Worm (Caenorhabditis elegans): Measurements from ENCODE around the gene atp-4.

Gene atp-4

ce11 chrV:6441613-6442012 lies 14.7 kb upstream of the atp-4 start, which contains the start of gene T05H4.15:
Gene T05H4.15, minus strand, starts transcription at chrV:6441713.
- TF ChIP-seq nhr-11 (tag; optimal IDR thresholded peaks at IDR 0.05) (no peak), nfya-1 (tag; optimal IDR thresholded peaks at IDR 0.05; ENCODE audit: insufficient read depth) (no peak), nhr-23 (tag; optimal IDR thresholded peaks at IDR 0.05) (no peak), sea-2 (GFP tag; optimal IDR thresholded peaks at IDR 0.05) (no peak), nhr-25 (tag; optimal IDR thresholded peaks at IDR 0.05) (no peak), zag-1 (tag; optimal IDR thresholded peaks at IDR 0.05) (no peak), R02D3.7 (tag; optimal IDR thresholded peaks at IDR 0.05) (no peak), nhr-28 (tag; optimal IDR thresholded peaks at IDR 0.05) (no peak), fkh-10 (GFP tag; optimal IDR thresholded peaks at IDR 0.05) (no peak), lsy-12 (tag; optimal IDR thresholded peaks at IDR 0.05) (no peak), nhr-77 (tag; optimal IDR thresholded peaks at IDR 0.05) (no peak), tbx-2 (tag; optimal IDR thresholded peaks at IDR 0.05) (no peak), eor-1 (tag; optimal IDR thresholded peaks at IDR 0.05) (no peak), jun-1 (tag; optimal IDR thresholded peaks at IDR 0.05) (no peak), nhr-237 (tag; optimal IDR thresholded peaks at IDR 0.05) (no peak)

ce11 chrV:6438601-6439000 lies 11.7 kb upstream of the atp-4 start, which contains the start of gene T05H4.4:
Gene T05H4.4, plus strand, starts transcription at chrV:6438901.
- TF ChIP-seq mdl-1 (tag; optimal IDR thresholded peaks at IDR 0.05) (no peak), egl-5 (tag; optimal IDR thresholded peaks at IDR 0.05) (no peak), nhr-28 (tag; optimal IDR thresholded peaks at IDR 0.05) (no peak)

ce11 chrV:6436332-6436731 lies 9.4 kb upstream of the atp-4 start, which contains the start of gene hpo-19:
Gene hpo-19, plus strand, starts transcription at chrV:6436645.
- TF ChIP-seq elt-3 (tag; optimal IDR thresholded peaks at IDR 0.05) (no peak), mml-1 (tag; optimal IDR thresholded peaks at IDR 0.05) (no peak), elt-2 (tag; optimal IDR thresholded peaks at IDR 0.05) (peak; percentile 55), ceh-16 (tag; optimal IDR thresholded peaks at IDR 0.05) (no peak), nhr-11 (tag; optimal IDR thresholded peaks at IDR 0.05) (no peak), nhr-67 (tag; optimal IDR thresholded peaks at IDR 0.05) (no peak), ama-1 (optimal IDR thresholded peaks at IDR 0.05) (no peak), snpc-4 (tag; optimal IDR thresholded peaks at IDR 0.05) (no peak)

ce11 chrV:6433446-6434178 lies 6.7 kb upstream of the atp-4 start, which contains the start of the genes gad-1 and erfa-1:
Gene gad-1, minus strand, starts transcription at chrV:6433496.
Gene erfa-1, plus strand, starts transcription at chrV:6434128.
- TF ChIP-seq nhr-43 (tag; optimal IDR thresholded peaks at IDR 0.05; ENCODE audit: poor library complexity, severe bottlenecking) = peak; percentile 46
- TF ChIP-seq elt-2 (tag; optimal IDR thresholded peaks at IDR 0.05) = peak; percentile 39
- peak; percentile 68 for TF ChIP-seq ceh-28 (tag; optimal IDR thresholded peaks at IDR 0.05)
- TF ChIP-seq lin-39 (tag; optimal IDR thresholded peaks at IDR 0.05) = peak; percentile 87
- TF ChIP-seq fkh-10 (GFP tag; optimal IDR thresholded peaks at IDR 0.05) = no peak
- peak; percentile 60 for TF ChIP-seq nhr-23 (tag; optimal IDR thresholded peaks at IDR 0.05)
- TF ChIP-seq ama-1 (optimal IDR thresholded peaks at IDR 0.05) = peak; percentile 18
- no peak for TF ChIP-seq nhr-77 (tag; optimal IDR thresholded peaks at IDR 0.05)
- TF ChIP-seq pha-4 (tag; optimal IDR thresholded peaks at IDR 0.05) = peak; percentile 76
- TF ChIP-seq nfya-1 (tag; optimal IDR thresholded peaks at IDR 0.05; ENCODE audit: insufficient read depth) = peak; percentile 82
- TF ChIP-seq hmg-11 (tag; optimal IDR thresholded peaks at IDR 0.05) = peak; percentile 42
- TF ChIP-seq nhr-25 (tag; optimal IDR thresholded peaks at IDR 0.05) = peak; percentile 77
- TF ChIP-seq daf-12 (tag; optimal IDR thresholded peaks at IDR 0.05) = no peak
- peak; percentile 95 for TF ChIP-seq lin-15B (tag; optimal IDR thresholded peaks at IDR 0.05)

ce11 chrV:6430526-6431371 lies 3.8 kb upstream of the atp-4 start:
- TF ChIP-seq lin-15B (tag; optimal IDR thresholded peaks at IDR 0.05) (no peak), sea-2 (GFP tag; optimal IDR thresholded peaks at IDR 0.05) (no peak), pqm-1 (tag; optimal IDR thresholded peaks at IDR 0.05) (peak; percentile 56), pha-4 (tag; optimal IDR thresholded peaks at IDR 0.05) (peak; percentile 54), nhr-43 (tag; optimal IDR thresholded peaks at IDR 0.05; ENCODE audit: poor library complexity, severe bottlenecking) (peak; percentile 13), elt-2 (tag; optimal IDR thresholded peaks at IDR 0.05) (peak; percentile 52), mml-1 (tag; optimal IDR thresholded peaks at IDR 0.05) (no peak), egl-5 (tag; optimal IDR thresholded peaks at IDR 0.05) (no peak)
